Worm (Caenorhabditis elegans) whole organism, L4/young adult: Measurements from ENCODE around the gene dmsr-4.

Experiments
- W03F9.2 ChIP-seq: fragments of 150-350 bp; optimal IDR thresholded peaks from 2 replicates; lab custom pipeline; 2014; ENCODE audit warnings: missing biosample characterization, missing genetic modification characterization
- dao-5 ChIP-seq: sonication (generic microtip); optimal IDR thresholded peaks from 2 replicates; lab custom pipeline; 2016; ENCODE audit warnings: missing genotype, missing genetic modification characterization, moderate library complexity, missing compliant biosample characterization
- him-1 ChIP-seq: sonication (generic microtip); optimal IDR thresholded peaks from 2 replicates; lab custom pipeline; 2016; ENCODE audit warnings: missing genotype, missing genetic modification reagents, missing genetic modification characterization, missing compliant biosample characterization

The dmsr-4 gene

ce11 chrII:370394-370793, 13.5 kb upstream of the dmsr-4 start:
- TF ChIP-seq dao-5 (tag; lab: Kevin White, UChicago) (no peak), him-1 (tag; lab: Kevin White, UChicago) (no peak), W03F9.2 (tag; lab: Kevin White, UChicago) (no peak)

ce11 chrII:367455-367854, 10.6 kb upstream of the dmsr-4 start, which contains the start of gene ptr-3:
Gene ptr-3 (minus strand): TSS chrII:367555.
- TF ChIP-seq W03F9.2 (tag; lab: Kevin White, UChicago) (no peak), him-1 (tag; lab: Kevin White, UChicago) (no peak), dao-5 (tag; lab: Kevin White, UChicago) (no peak)

ce11 chrII:354494-354893, 2.4 kb downstream of the dmsr-4 start:
- TF ChIP-seq him-1 (tag; lab: Kevin White, UChicago) = no peak
- TF ChIP-seq dao-5 (tag; lab: Kevin White, UChicago) = no peak
- no peak for TF ChIP-seq W03F9.2 (tag; lab: Kevin White, UChicago)

ce11 chrII:349749-350148, 7.1 kb downstream of the dmsr-4 start:
- TF ChIP-seq W03F9.2 (tag; lab: Kevin White, UChicago) = no peak
- no peak for TF ChIP-seq dao-5 (tag; lab: Kevin White, UChicago)
- no peak for TF ChIP-seq him-1 (tag; lab: Kevin White, UChicago)

ce11 chrII:347734-348133, 9.1 kb downstream of the dmsr-4 start, which contains the start of gene D1069.3:
Gene D1069.3 (minus strand): TSS chrII:347891.
- TF ChIP-seq him-1 (tag; lab: Kevin White, UChicago) = no peak
- TF ChIP-seq W03F9.2 (tag; lab: Kevin White, UChicago) = no peak
- TF ChIP-seq dao-5 (tag; lab: Kevin White, UChicago) = no peak

- TF ChIP-seq dao-5 (tag; lab: Kevin White, UChicago) (no peak), him-1 (tag; lab: Kevin White, UChicago) (no peak), W03F9.2 (tag; lab: Kevin White, UChicago) (no peak)
These were observed 15.6 kb downstream of the dmsr-4 start for ce11 chrII:341282-341681.

ce11 chrII:340714-341113, 16.2 kb downstream of the dmsr-4 start:
- TF ChIP-seq him-1 (tag; lab: Kevin White, UChicago) = no peak
- no peak for TF ChIP-seq dao-5 (tag; lab: Kevin White, UChicago)
- no peak for TF ChIP-seq W03F9.2 (tag; lab: Kevin White, UChicago)

- TF ChIP-seq W03F9.2 (tag; lab: Kevin White, UChicago) = no peak
- TF ChIP-seq dao-5 (tag; lab: Kevin White, UChicago) = no peak
- no peak for TF ChIP-seq him-1 (tag; lab: Kevin White, UChicago)
These were observed 16.6 kb downstream of the dmsr-4 start, which contains the start of gene clc-31 for ce11 chrII:340224-340623. Gene clc-31 (plus strand): TSS chrII:340524.

- TF ChIP-seq W03F9.2 (tag; lab: Kevin White, UChicago) = no peak
- no peak for TF ChIP-seq him-1 (tag; lab: Kevin White, UChicago)
- TF ChIP-seq dao-5 (tag; lab: Kevin White, UChicago) = no peak
These were observed 19.5 kb downstream of the dmsr-4 start, which contains the start of gene cpn-2 for ce11 chrII:337233-337832. Gene cpn-2 (plus strand): TSS chrII:337782.

ce11 chrII:334828-335227, 22.0 kb downstream of the dmsr-4 start:
- no peak for TF ChIP-seq W03F9.2 (tag; lab: Kevin White, UChicago)
- TF ChIP-seq him-1 (tag; lab: Kevin White, UChicago) = no peak
- no peak for TF ChIP-seq dao-5 (tag; lab: Kevin White, UChicago)

- TF ChIP-seq W03F9.2 (tag; lab: Kevin White, UChicago) (no peak), dao-5 (tag; lab: Kevin White, UChicago) (no peak), him-1 (tag; lab: Kevin White, UChicago) (no peak)
These were observed 22.9 kb downstream of the dmsr-4 start for ce11 chrII:333853-334449.

- no peak for TF ChIP-seq him-1 (tag; lab: Kevin White, UChicago)
- no peak for TF ChIP-seq W03F9.2 (tag; lab: Kevin White, UChicago)
- TF ChIP-seq dao-5 (tag; lab: Kevin White, UChicago) = no peak
These were observed 24.4 kb downstream of the dmsr-4 start, which contains the start of gene cbn-1 for ce11 chrII:332419-332818. Gene cbn-1 (minus strand): TSS chrII:332519.

ce11 chrII:325639-326350, 31.1 kb downstream of the dmsr-4 start, which contains the start of gene sgcb-1:
Gene sgcb-1 (plus strand): TSS chrII:326300.
- TF ChIP-seq W03F9.2 (tag; lab: Kevin White, UChicago) = no peak
- no peak for TF ChIP-seq dao-5 (tag; lab: Kevin White, UChicago)
- TF ChIP-seq him-1 (tag; lab: Kevin White, UChicago) = no peak
